Worm (Caenorhabditis elegans) whole organism, mixed stage, embryonic: ENCODE data around the gene pfn-3.

Experiments
- M03D4.4 ChIP-seq: sonication (generic microtip); optimal IDR thresholded peaks from 2 replicates; lab custom pipeline; 2017; ENCODE audit warnings: mild to moderate bottlenecking, missing genetic modification characterization, missing compliant biosample characterization
- elt-3 ChIP-seq: fragments of 150-350 bp; optimal IDR thresholded peaks from 2 replicates; lab custom pipeline; 2014; ENCODE audit warnings: missing biosample characterization, missing genetic modification characterization
- mab-5 ChIP-seq: fragments of 150-350 bp; optimal IDR thresholded peaks from 2 replicates; lab custom pipeline; 2014; ENCODE audit warnings: missing biosample characterization, missing genetic modification characterization
- mep-1 ChIP-seq: fragments of 150-350 bp; optimal IDR thresholded peaks from 2 replicates; lab custom pipeline; 2017; ENCODE audit warnings: missing biosample characterization, missing genetic modification reagents, missing genetic modification characterization, inconsistent platforms
- ztf-11 ChIP-seq: fragments of 150-350 bp; optimal IDR thresholded peaks from 2 replicates; lab custom pipeline; 2014; ENCODE audit warnings: missing biosample characterization, missing genetic modification characterization

ce11 chrX:1064064-1064463 lies 16.4 kb downstream of the pfn-3 start:
- TF ChIP-seq elt-3 (tag; lab: Kevin White, UChicago), result no peak
- no peak for TF ChIP-seq M03D4.4
- TF ChIP-seq mep-1 (tag; lab: Kevin White, UChicago), result no peak
- TF ChIP-seq mab-5 (tag; lab: Kevin White, UChicago), result no peak
- TF ChIP-seq ztf-11 (tag; lab: Kevin White, UChicago), result no peak
